Worm (Caenorhabditis elegans) whole organism, early embryonic: ENCODE data around the gene ipp-5.

Experiments used
- F13C5.2 ChIP-seq: sonication (generic microtip); optimal IDR thresholded peaks from 2 replicates; lab custom pipeline; 2017; ENCODE audit warnings: mild to moderate bottlenecking, missing genetic modification characterization, inconsistent platforms, missing compliant biosample characterization
- aly-1 ChIP-seq: sonication (generic microtip); optimal IDR thresholded peaks from 2 replicates; lab custom pipeline; 2016; ENCODE audit warnings: missing genetic modification characterization, missing compliant biosample characterization
- ama-1 ChIP-seq: fragments of 150-350 bp; optimal IDR thresholded peaks from 2 replicates; lab custom pipeline; 2014
- ceh-13 ChIP-seq: fragments of 200-800 bp; sonication (Bioruptor generic); optimal IDR thresholded peaks from 2 replicates; lab custom pipeline; 2018; ENCODE audit warnings: mild to moderate bottlenecking, missing genetic modification characterization, missing compliant biosample characterization
- ceh-36 ChIP-seq: sonication (generic microtip); optimal IDR thresholded peaks from 2 replicates; lab custom pipeline; 2016; ENCODE audit warnings: missing genetic modification characterization, inconsistent platforms, missing compliant biosample characterization
- flt-1 ChIP-seq: fragments of 200-800 bp; sonication (Bioruptor generic); IDR thresholded peaks from 2 replicates; pipeline ENCODE4 v1.3.6; 2022; ENCODE audit warnings: missing genetic modification characterization, missing compliant biosample characterization
- hmbx-1 ChIP-seq: sonication (generic microtip); optimal IDR thresholded peaks from 2 replicates; lab custom pipeline; 2016; ENCODE audit warnings: mild to moderate bottlenecking, missing genetic modification characterization, missing compliant biosample characterization
- pes-1 ChIP-seq: fragments of 200-800 bp; sonication (Bioruptor generic); IDR thresholded peaks from 2 replicates; pipeline ENCODE4 v1.3.6; 2022; ENCODE audit warnings: missing genetic modification reagents, missing genetic modification characterization, missing compliant biosample characterization
- tbx-11 ChIP-seq: fragments of 200-800 bp; sonication (Bioruptor generic); IDR thresholded peaks from 2 replicates; pipeline ENCODE4 v1.3.6; 2022; ENCODE audit warnings: missing genetic modification characterization, missing compliant biosample characterization
- tbx-37 ChIP-seq: fragments of 200-800 bp; sonication (Bioruptor generic); conservative IDR thresholded peaks from 2 replicates; pipeline ENCODE4 v1.3.6; 2022; ENCODE audit warnings: missing genetic modification reagents, missing genetic modification characterization, missing compliant biosample characterization
- tra-4 ChIP-seq: sonication (generic microtip); optimal IDR thresholded peaks from 2 replicates; lab custom pipeline; 2017; ENCODE audit warnings: missing genetic modification characterization, missing compliant biosample characterization

DNA sequence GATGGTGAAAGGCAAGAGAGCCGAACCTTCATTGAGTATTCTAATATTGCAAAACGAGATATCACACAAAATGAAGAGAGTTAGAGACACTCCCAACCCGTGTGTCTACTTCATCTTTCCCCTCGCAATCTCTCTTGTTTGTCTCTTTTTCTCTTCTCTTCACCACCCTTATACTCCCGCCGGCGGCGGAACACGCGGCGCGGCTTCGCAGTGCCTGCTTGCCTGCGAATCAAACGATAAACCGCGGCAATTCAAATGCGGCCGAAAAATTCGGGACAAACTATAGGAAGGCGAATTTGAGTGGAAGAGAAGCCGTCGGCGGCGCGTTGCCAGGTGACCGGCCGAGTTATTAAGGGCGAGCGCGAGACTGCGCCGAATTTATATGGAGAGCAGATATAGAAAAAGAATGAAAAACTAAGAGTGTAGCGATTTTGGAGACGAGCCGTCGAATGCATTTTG, 46.7 kb upstream of the ipp-5 start, which contains the start of gene klp-13:
- TF ChIP-seq ama-1 (lab: Kevin White, UChicago) (no peak), F13C5.2 (peak; percentile 31), flt-1 (GFP tag; lab: Robert Waterston, UW) (no peak), hmbx-1 (tag; lab: Kevin White, UChicago) (no peak), tbx-11 (peak; percentile 39; the same call in 1 of the 2 replicates), tbx-37 (no peak), ceh-13 (GFP tag; lab: Kevin White, UChicago) (no peak), tra-4 (tag; lab: Kevin White, UChicago) (no peak), ceh-36 (tag; lab: Kevin White, UChicago) (no peak), pes-1 (no peak; the same call in 1 of the 2 replicates), aly-1 (tag; lab: Kevin White, UChicago) (peak; percentile 75)
